Fruit fly (Drosophila melanogaster) whole organism, embryonic: ENCODE data around the gene Cdk7.
A peak's percentile ranks its signal among the peaks of the same experiment; 100 is the strongest.

Experiments used
- B-H1 ChIP-seq: fragments of 200-800 bp; sonication (Bioruptor generic); IDR thresholded peaks from 3 replicates; pipeline ENCODE4 v1.3.6; 2022; ENCODE audit warnings: missing biosample characterization, missing genetic modification characterization
- C15 ChIP-seq: fragments of 200-800 bp; sonication (Bioruptor generic); IDR thresholded peaks from 3 replicates; pipeline ENCODE4 v1.3.6; 2022; ENCODE audit warnings: missing biosample characterization, missing genetic modification characterization
- CG10209 ChIP-seq: fragments of 200-800 bp; sonication (Bioruptor generic); optimal IDR thresholded peaks from 3 replicates; lab custom pipeline; 2017; ENCODE audit warnings: missing biosample characterization, mild to moderate bottlenecking, missing genetic modification characterization, missing genetic modification reagents
- CG11560 ChIP-seq: fragments of 200-800 bp; sonication (Bioruptor generic); IDR thresholded peaks from 3 replicates; pipeline ENCODE4 v1.3.6; 2022; ENCODE audit warnings: missing biosample characterization, missing genetic modification characterization
- CG12769 ChIP-seq: fragments of 200-800 bp; sonication (Bioruptor generic); optimal IDR thresholded peaks from 2 replicates; lab custom pipeline; 2019; ENCODE audit warnings: missing biosample characterization, mild to moderate bottlenecking, missing genetic modification characterization, moderate library complexity
- CG13287 ChIP-seq: fragments of 200-800 bp; sonication (Bioruptor generic); IDR thresholded peaks from 2 replicates; pipeline ENCODE4 v1.3.6; 2022; ENCODE audit warnings: missing biosample characterization, missing genetic modification characterization; ENCODE audit not compliant: partially characterized antibody
- CG14667 ChIP-seq: fragments of 200-800 bp; sonication (Bioruptor generic); IDR thresholded peaks from 2 replicates; pipeline ENCODE4 v1.3.6; 2022; ENCODE audit warnings: missing biosample characterization, missing genetic modification characterization
- CG14965 ChIP-seq: fragments of 200-800 bp; sonication (Bioruptor generic); optimal IDR thresholded peaks from 2 replicates; lab custom pipeline; 2016; ENCODE audit warnings: missing biosample characterization, missing genetic modification characterization, borderline replicate concordance
- CG15011 ChIP-seq: fragments of 200-800 bp; sonication (Bioruptor generic); optimal IDR thresholded peaks from 3 replicates; lab custom pipeline; 2018; ENCODE audit warnings: missing biosample characterization, mild to moderate bottlenecking, missing genetic modification characterization
- CG1603 ChIP-seq: fragments of 200-800 bp; sonication (Bioruptor generic); optimal IDR thresholded peaks from 2 replicates; lab custom pipeline; 2019; ENCODE audit warnings: missing biosample characterization, mild to moderate bottlenecking, missing genetic modification characterization, moderate library complexity
- CG16779 ChIP-seq: fragments of 200-800 bp; sonication (Bioruptor generic); IDR thresholded peaks from 2 replicates; pipeline ENCODE4 v1.3.6; 2022; ENCODE audit warnings: missing biosample characterization, missing genetic modification characterization
- CG18764 ChIP-seq: fragments of 200-800 bp; sonication (Bioruptor generic); optimal IDR thresholded peaks from 3 replicates; lab custom pipeline; 2016; ENCODE audit warnings: missing biosample characterization, missing genetic modification characterization
- CG31365 ChIP-seq: fragments of 200-800 bp; sonication (Bioruptor generic); optimal IDR thresholded peaks from 2 replicates; lab custom pipeline; 2018; ENCODE audit warnings: missing biosample characterization, mild to moderate bottlenecking, missing genetic modification characterization
- CG32532 ChIP-seq: fragments of 200-800 bp; sonication (Bioruptor generic); IDR thresholded peaks from 2 replicates; pipeline ENCODE4 v1.3.6; 2022; ENCODE audit warnings: missing biosample characterization, missing genetic modification characterization
- CG32772 ChIP-seq: fragments of 200-800 bp; sonication (Bioruptor generic); IDR thresholded peaks from 2 replicates; pipeline ENCODE4 v1.3.6; 2022; ENCODE audit warnings: missing biosample characterization, missing genetic modification characterization
- CG3407 ChIP-seq: fragments of 200-800 bp; sonication (Bioruptor generic); optimal IDR thresholded peaks from 2 replicates; lab custom pipeline; 2018; ENCODE audit warnings: missing biosample characterization, mild to moderate bottlenecking, missing genetic modification characterization
- CG34422 ChIP-seq: fragments of 200-800 bp; sonication (Bioruptor generic); IDR thresholded peaks from 3 replicates; pipeline ENCODE4 v1.3.6; 2022; ENCODE audit warnings: missing biosample characterization, missing genetic modification characterization
- CG42726 ChIP-seq: fragments of 200-800 bp; sonication (Bioruptor generic); IDR thresholded peaks from 2 replicates; pipeline ENCODE4 v1.3.6; 2022; ENCODE audit warnings: missing biosample characterization, missing genetic modification characterization; ENCODE audit not compliant: partially characterized antibody
- CG6813 ChIP-seq: fragments of 200-800 bp; sonication (Bioruptor generic); optimal IDR thresholded peaks from 2 replicates; lab custom pipeline; 2017; ENCODE audit warnings: missing biosample characterization, missing genetic modification characterization, mild to moderate bottlenecking, moderate library complexity, missing genetic modification reagents
- CG6854 ChIP-seq: fragments of 200-800 bp; sonication (Bioruptor generic); optimal IDR thresholded peaks from 3 replicates; lab custom pipeline; 2017; ENCODE audit warnings: missing biosample characterization, mild to moderate bottlenecking, missing genetic modification characterization
- CG7928 ChIP-seq: fragments of 200-800 bp; sonication (Bioruptor generic); optimal IDR thresholded peaks from 2 replicates; lab custom pipeline; 2017; ENCODE audit warnings: missing biosample characterization, mild to moderate bottlenecking, missing genetic modification characterization
- Camta ChIP-seq: fragments of 200-800 bp; sonication (Bioruptor generic); optimal IDR thresholded peaks from 2 replicates; lab custom pipeline; 2016; ENCODE audit warnings: missing biosample characterization, missing genetic modification characterization
- Dbx ChIP-seq: fragments of 200-800 bp; sonication (Bioruptor generic); IDR thresholded peaks from 3 replicates; pipeline ENCODE4 v1.3.6; 2022; ENCODE audit warnings: missing biosample characterization, missing genetic modification characterization
- ERR ChIP-seq: fragments of 200-800 bp; sonication (Bioruptor generic); optimal IDR thresholded peaks from 2 replicates; lab custom pipeline; 2016; ENCODE audit warnings: missing biosample characterization, missing genetic modification characterization
- GATAe ChIP-seq: fragments of 200-800 bp; sonication (Bioruptor generic); conservative IDR thresholded peaks from 2 replicates; pipeline ENCODE4 v1.3.6; 2022; ENCODE audit warnings: missing biosample characterization, missing genetic modification characterization
- Gsc ChIP-seq: fragments of 200-800 bp; sonication (Bioruptor generic); IDR thresholded peaks from 2 replicates; pipeline ENCODE4 v1.3.6; 2022; ENCODE audit warnings: missing biosample characterization, missing genetic modification characterization
- Hand ChIP-seq: fragments of 200-800 bp; sonication (Bioruptor generic); optimal IDR thresholded peaks from 2 replicates; lab custom pipeline; 2017; ENCODE audit warnings: mild to moderate bottlenecking, missing biosample characterization, missing genetic modification reagents, missing genetic modification characterization
- NC2α ChIP-seq: fragments of 200-800 bp; sonication (Bioruptor generic); optimal IDR thresholded peaks from 2 replicates; lab custom pipeline; 2016; ENCODE audit warnings: missing biosample characterization, missing genetic modification characterization
- Sin3A ChIP-seq: fragments of >200 bp; optimal IDR thresholded peaks from 2 replicates; lab custom pipeline; 2018
- Spps ChIP-seq: fragments of 200-800 bp; sonication (Bioruptor generic); optimal IDR thresholded peaks from 2 replicates; lab custom pipeline; 2018; ENCODE audit warnings: missing biosample characterization, mild to moderate bottlenecking, missing genetic modification characterization
- Xrp1 ChIP-seq: fragments of 200-800 bp; sonication (Bioruptor generic); IDR thresholded peaks from 2 replicates; pipeline ENCODE4 v1.3.6; 2022; ENCODE audit warnings: missing biosample characterization, missing genetic modification characterization
- YL-1 ChIP-seq: fragments of 200-800 bp; sonication (Bioruptor generic); optimal IDR thresholded peaks from 3 replicates; lab custom pipeline; 2017; ENCODE audit warnings: missing biosample characterization, mild to moderate bottlenecking, missing genetic modification characterization
- al ChIP-seq: fragments of 200-800 bp; sonication (Bioruptor generic); IDR thresholded peaks from 2 replicates; pipeline ENCODE4 v1.3.6; 2022; ENCODE audit warnings: missing biosample characterization, missing genetic modification characterization
- ase ChIP-seq: fragments of 200-800 bp; sonication (Bioruptor generic); IDR thresholded peaks from 3 replicates; pipeline ENCODE4 v1.3.6; 2022; ENCODE audit warnings: missing biosample characterization, missing genetic modification characterization
- bsh ChIP-seq, 2 experiments: fragments of 200-800 bp; sonication (Bioruptor generic); optimal IDR thresholded peaks; 2 replicates each; lab custom pipeline; 2017 to 2018; ENCODE audit warnings: mild to moderate bottlenecking in 2 of 2, missing biosample characterization in 2 of 2, missing genetic modification characterization in 2 of 2, moderate library complexity in 1 of 2
- chinmo ChIP-seq: fragments of 200-800 bp; sonication (Bioruptor generic); IDR thresholded peaks from 4 replicates; pipeline ENCODE4 v1.3.6; 2022; ENCODE audit warnings: missing biosample characterization, missing genetic modification characterization; ENCODE audit not compliant: partially characterized antibody
- dimm ChIP-seq: fragments of 200-800 bp; sonication (Bioruptor generic); IDR thresholded peaks from 2 replicates; pipeline ENCODE4 v1.3.6; 2022; ENCODE audit warnings: missing biosample characterization, missing genetic modification characterization
- fu2 ChIP-seq: fragments of 200-800 bp; sonication (Bioruptor generic); optimal IDR thresholded peaks from 2 replicates; lab custom pipeline; 2016; ENCODE audit warnings: missing biosample characterization, missing genetic modification characterization
- gsb-n ChIP-seq: fragments of 200-800 bp; sonication (Bioruptor generic); optimal IDR thresholded peaks from 3 replicates; lab custom pipeline; 2018; ENCODE audit warnings: missing biosample characterization, mild to moderate bottlenecking, missing genetic modification characterization
- hkb ChIP-seq, 2 experiments: fragments of 200-800 bp in 1 of 2; fragments of >200 bp in 1 of 2; sonication (Bioruptor generic) in 1 of 2; IDR thresholded peaks in 1 of 2; optimal IDR thresholded peaks in 1 of 2; 2 replicates each; pipeline versions ENCODE4 v1.3.6 to Lab custom; 2017 to 2022; ENCODE audit warnings: missing biosample characterization in 1 of 2, missing genetic modification characterization in 1 of 2
- insv ChIP-seq, 2 experiments: fragments of 200-800 bp; sonication (Bioruptor generic); optimal IDR thresholded peaks; 3 replicates each; lab custom pipeline; 2016 to 2018; ENCODE audit warnings: missing biosample characterization in 2 of 2, missing genetic modification characterization in 2 of 2
- kah ChIP-seq: fragments of 200-800 bp; sonication (Bioruptor generic); optimal IDR thresholded peaks from 2 replicates; lab custom pipeline; 2018; ENCODE audit warnings: missing biosample characterization, mild to moderate bottlenecking, missing genetic modification characterization
- nom ChIP-seq: fragments of 200-800 bp; sonication (Bioruptor generic); optimal IDR thresholded peaks from 2 replicates; lab custom pipeline; 2017; ENCODE audit warnings: missing biosample characterization, missing genetic modification characterization, mild to moderate bottlenecking, moderate library complexity, missing genetic modification reagents
- onecut ChIP-seq: fragments of 200-800 bp; sonication (Bioruptor generic); IDR thresholded peaks from 2 replicates; pipeline ENCODE4 v1.3.6; 2022; ENCODE audit warnings: missing biosample characterization, missing genetic modification characterization
- phol ChIP-seq: fragments of 200-800 bp; sonication (Bioruptor generic); optimal IDR thresholded peaks from 3 replicates; lab custom pipeline; 2018; ENCODE audit warnings: missing biosample characterization, mild to moderate bottlenecking, missing genetic modification characterization, moderate library complexity
- pnt ChIP-seq: fragments of 200-800 bp; sonication (Bioruptor generic); optimal IDR thresholded peaks from 3 replicates; lab custom pipeline; 2016; ENCODE audit warnings: missing biosample characterization, missing genetic modification characterization
- psq ChIP-seq: fragments of 200-800 bp; sonication (Bioruptor generic); optimal IDR thresholded peaks from 2 replicates; lab custom pipeline; 2017; ENCODE audit warnings: missing biosample characterization, missing genetic modification characterization
- row ChIP-seq: fragments of 200-800 bp; sonication (Bioruptor generic); IDR thresholded peaks from 3 replicates; pipeline ENCODE4 v1.3.6; 2022; ENCODE audit warnings: missing biosample characterization, missing genetic modification characterization
- run ChIP-seq: fragments of 200-800 bp; sonication (Bioruptor generic); optimal IDR thresholded peaks from 3 replicates; lab custom pipeline; 2018; ENCODE audit warnings: missing biosample characterization, mild to moderate bottlenecking, missing genetic modification characterization
- scrt ChIP-seq: fragments of 200-800 bp; sonication (Bioruptor generic); optimal IDR thresholded peaks from 2 replicates; lab custom pipeline; 2018; ENCODE audit warnings: missing biosample characterization, mild to moderate bottlenecking, missing genetic modification characterization, moderate library complexity

Cdk7 gene

dm6 chrX:5311838-5312339 lies 3.1 kb upstream of the Cdk7 start, which contains the start of the genes TrxT and dhd:
TrxT (minus strand) TSS chrX:5311888.
dhd (plus strand) TSS chrX:5312171.
- TF ChIP-seq chinmo (GFP tag; lab: Robert Waterston, UW), result 0 out of 4 replicates have a peak, but pooled peaks have one; percentile 62
- no peak for TF ChIP-seq run (tag; lab: Kevin White, UChicago)
- TF ChIP-seq CG42726 (GFP tag; lab: Robert Waterston, UW), result no peak
- no peak for TF ChIP-seq CG12769 (tag; lab: Kevin White, UChicago)
- TF ChIP-seq bsh (GFP tag; optimal IDR thresholded peaks at IDR 0.05; lab: Kevin White, UChicago), result peak in 1 of 2 experiments; percentile 26
- TF ChIP-seq kah (GFP tag; lab: Kevin White, UChicago), result no peak
- no peak for TF ChIP-seq insv (GFP tag; optimal IDR thresholded peaks at IDR 0.05; lab: Kevin White, UChicago)
- no peak for TF ChIP-seq C15 (GFP tag; lab: Robert Waterston, UW)
- TF ChIP-seq CG32772, result no peak
- no peak for TF ChIP-seq gsb-n (tag; lab: Kevin White, UChicago)
- TF ChIP-seq CG10209 (GFP tag; lab: Kevin White, UChicago), result peak; percentile 23
- no peak for TF ChIP-seq NC2α (GFP tag; lab: Kevin White, UChicago)
- no peak for TF ChIP-seq B-H1 (GFP tag; lab: Robert Waterston, UW)
- no peak for TF ChIP-seq GATAe (GFP tag; lab: Robert Waterston, UW)
- TF ChIP-seq CG11560 (tag; lab: Robert Waterston, UW), result no peak
- no peak for TF ChIP-seq CG1603
- 0 out of 2 replicates have a peak, but pooled peaks have one; percentile 16 for TF ChIP-seq onecut (GFP tag; lab: Robert Waterston, UW)
- TF ChIP-seq CG16779, result no peak
- no peak for TF ChIP-seq pnt (GFP tag; lab: Kevin White, UChicago)
- no peak for TF ChIP-seq Sin3A (lab: Kevin White, UChicago)
- TF ChIP-seq CG6813, result peak; percentile 41
- peak; percentile 29; the same call in 1 of the 3 replicates for TF ChIP-seq row (GFP tag; lab: Robert Waterston, UW)
- no peak for TF ChIP-seq CG14965 (GFP tag; lab: Kevin White, UChicago)
- TF ChIP-seq CG15011 (GFP tag; lab: Kevin White, UChicago), result no peak
- no peak for TF ChIP-seq hkb (optimal IDR thresholded peaks at IDR 0.05; lab: Kevin White, UChicago)
- TF ChIP-seq hkb (GFP tag; IDR thresholded peaks at IDR 0.05; lab: Robert Waterston, UW), result peak; percentile 40; the same call in 1 of the 2 replicates
- peak; percentile 27 for TF ChIP-seq nom
- TF ChIP-seq YL-1 (GFP tag; lab: Kevin White, UChicago), result peak; percentile 34
- TF ChIP-seq dimm (GFP tag; lab: Robert Waterston, UW), result no peak
- no peak for TF ChIP-seq Spps
- peak; percentile 3 for TF ChIP-seq Camta (GFP tag; lab: Kevin White, UChicago)
- TF ChIP-seq fu2, result no peak
- TF ChIP-seq CG3407 (GFP tag; lab: Kevin White, UChicago), result no peak
- TF ChIP-seq ase (GFP tag; lab: Robert Waterston, UW), result no peak
- TF ChIP-seq Xrp1 (GFP tag; lab: Robert Waterston, UW), result peak; percentile 48; the same call in 1 of the 2 replicates
- TF ChIP-seq CG13287 (GFP tag; lab: Robert Waterston, UW), result peak; percentile 77
- TF ChIP-seq al, result no peak
- peak; percentile 45; the same call in 1 of the 3 replicates for TF ChIP-seq CG34422 (GFP tag; lab: Robert Waterston, UW)
- peak; percentile 57; the same call in 1 of the 2 replicates for TF ChIP-seq CG32532 (GFP tag; lab: Robert Waterston, UW)
- TF ChIP-seq CG14667 (GFP tag; lab: Robert Waterston, UW), result no peak
- TF ChIP-seq CG7928 (GFP tag; lab: Kevin White, UChicago), result no peak
- no peak for TF ChIP-seq scrt (GFP tag; lab: Kevin White, UChicago)
- no peak for TF ChIP-seq Gsc (GFP tag; lab: Robert Waterston, UW)
- no peak for TF ChIP-seq CG18764
- no peak for TF ChIP-seq psq (GFP tag; lab: Kevin White, UChicago)
- no peak for TF ChIP-seq CG31365 (tag; lab: Kevin White, UChicago)
- TF ChIP-seq Hand (GFP tag; lab: Kevin White, UChicago), result no peak
- 0 out of 3 replicates have a peak, but pooled peaks have one; percentile 51 for TF ChIP-seq Dbx (GFP tag; lab: Robert Waterston, UW)
- TF ChIP-seq ERR (GFP tag; lab: Kevin White, UChicago), result no peak
- peak; percentile 100 for TF ChIP-seq phol (tag; lab: Kevin White, UChicago)
- no peak for TF ChIP-seq CG6854 (GFP tag; lab: Kevin White, UChicago)
